Fruit fly (Drosophila melanogaster) whole organism, embryonic: Measurements from ENCODE around the gene CG34183.

Experiments used
- CG12391 ChIP-seq: fragments of 200-800 bp; sonication (Bioruptor generic); optimal IDR thresholded peaks from 3 replicates; lab custom pipeline; 2018; ENCODE audit warnings: missing biosample characterization, mild to moderate bottlenecking, missing genetic modification characterization, moderate library complexity
- CG13894 ChIP-seq: fragments of 200-800 bp; sonication (Bioruptor generic); optimal IDR thresholded peaks from 3 replicates; lab custom pipeline; 2018; ENCODE audit warnings: missing biosample characterization, mild to moderate bottlenecking, missing genetic modification characterization, moderate library complexity
- CG14710 ChIP-seq: fragments of 200-800 bp; sonication (Bioruptor generic); optimal IDR thresholded peaks from 3 replicates; lab custom pipeline; 2019; ENCODE audit warnings: missing biosample characterization, mild to moderate bottlenecking, missing genetic modification characterization, moderate library complexity
- CG15601 ChIP-seq: fragments of 200-800 bp; sonication (Bioruptor generic); optimal IDR thresholded peaks from 3 replicates; lab custom pipeline; 2019; ENCODE audit warnings: missing biosample characterization, mild to moderate bottlenecking, missing genetic modification characterization, moderate library complexity
- CG16813 ChIP-seq: fragments of 200-800 bp; sonication (Bioruptor generic); IDR thresholded peaks from 3 replicates; pipeline ENCODE4 v1.3.6; 2022; ENCODE audit warnings: missing biosample characterization, missing genetic modification characterization; ENCODE audit not compliant: partially characterized antibody
- CG17912 ChIP-seq: fragments of 200-800 bp; sonication (Bioruptor generic); optimal IDR thresholded peaks from 2 replicates; lab custom pipeline; 2018; ENCODE audit warnings: missing biosample characterization, mild to moderate bottlenecking, missing genetic modification characterization
- CG18476 ChIP-seq: fragments of 200-800 bp; sonication (Bioruptor generic); optimal IDR thresholded peaks from 2 replicates; lab custom pipeline; 2016; ENCODE audit warnings: missing biosample characterization, mild to moderate bottlenecking, missing genetic modification characterization
- CG18599 ChIP-seq: fragments of 200-800 bp; sonication (Bioruptor generic); optimal IDR thresholded peaks from 3 replicates; lab custom pipeline; 2017; ENCODE audit warnings: missing biosample characterization, missing genetic modification characterization, mild to moderate bottlenecking, moderate library complexity, missing genetic modification reagents
- CG2120 ChIP-seq: fragments of 200-800 bp; sonication (Bioruptor generic); optimal IDR thresholded peaks from 3 replicates; lab custom pipeline; 2016; ENCODE audit warnings: missing biosample characterization, missing genetic modification characterization
- CG2712 ChIP-seq: fragments of 200-800 bp; optimal IDR thresholded peaks from 3 replicates; lab custom pipeline; 2019; ENCODE audit warnings: missing biosample characterization, mild to moderate bottlenecking, missing genetic modification characterization, moderate library complexity
- CG34224 ChIP-seq: fragments of 200-800 bp; sonication (Bioruptor generic); IDR thresholded peaks from 3 replicates; pipeline ENCODE4 v1.3.6; 2022; ENCODE audit warnings: missing biosample characterization, missing genetic modification characterization; ENCODE audit not compliant: partially characterized antibody
- CG42726 ChIP-seq: fragments of 200-800 bp; sonication (Bioruptor generic); IDR thresholded peaks from 2 replicates; pipeline ENCODE4 v1.3.6; 2022; ENCODE audit warnings: missing biosample characterization, missing genetic modification characterization; ENCODE audit not compliant: partially characterized antibody
- CG4617 ChIP-seq: fragments of 200-800 bp; sonication (Bioruptor generic); optimal IDR thresholded peaks from 3 replicates; lab custom pipeline; 2016; ENCODE audit warnings: missing biosample characterization, missing genetic modification characterization, borderline replicate concordance
- CG7372 ChIP-seq: fragments of 200-800 bp; sonication (Bioruptor generic); IDR thresholded peaks from 2 replicates; pipeline ENCODE4 v1.3.6; 2022; ENCODE audit warnings: missing biosample characterization, missing genetic modification characterization
- CG7963 ChIP-seq: fragments of 200-800 bp; sonication (Bioruptor generic); IDR thresholded peaks from 3 replicates; pipeline ENCODE4 v1.3.6; 2022; ENCODE audit warnings: missing biosample characterization, missing genetic modification characterization; ENCODE audit not compliant: partially characterized antibody
- CrebB ChIP-seq: fragments of 200-800 bp; sonication (Bioruptor generic); optimal IDR thresholded peaks from 3 replicates; lab custom pipeline; 2018; ENCODE audit warnings: missing biosample characterization, mild to moderate bottlenecking, missing genetic modification characterization
- Dll ChIP-seq: fragments of 200-800 bp; sonication (Bioruptor generic); IDR thresholded peaks from 4 replicates; pipeline ENCODE4 v1.3.6; 2022; ENCODE audit warnings: missing biosample characterization, missing genetic modification characterization; ENCODE audit not compliant: partially characterized antibody
- Ets97D ChIP-seq: fragments of 200-800 bp; sonication (Bioruptor generic); optimal IDR thresholded peaks from 3 replicates; lab custom pipeline; 2016; ENCODE audit warnings: missing biosample characterization, missing genetic modification characterization
- HLH4C ChIP-seq: fragments of 200-800 bp; sonication (Bioruptor generic); IDR thresholded peaks from 3 replicates; pipeline ENCODE4 v1.3.6; 2022; ENCODE audit warnings: missing biosample characterization, missing genetic modification characterization; ENCODE audit not compliant: partially characterized antibody
- HmgZ ChIP-seq: fragments of 200-800 bp; sonication (Bioruptor generic); optimal IDR thresholded peaks from 2 replicates; lab custom pipeline; 2018; ENCODE audit warnings: missing biosample characterization, mild to moderate bottlenecking, missing genetic modification characterization
- MESR4 ChIP-seq: fragments of 200-800 bp; sonication (Bioruptor generic); optimal IDR thresholded peaks from 2 replicates; lab custom pipeline; 2018; ENCODE audit warnings: missing biosample characterization, mild to moderate bottlenecking, missing genetic modification characterization, moderate library complexity
- Med ChIP-seq: fragments of 200-800 bp; sonication (Bioruptor generic); peaks from one replicate; lab custom pipeline; 2016; ENCODE audit warnings: missing biosample characterization, missing genetic modification characterization, mild to moderate bottlenecking, inconsistent platforms, moderate library complexity
- Mes4 ChIP-seq: fragments of 200-800 bp; sonication (Bioruptor generic); optimal IDR thresholded peaks from 2 replicates; lab custom pipeline; 2016; ENCODE audit warnings: missing biosample characterization, missing genetic modification characterization
- Myb ChIP-seq: fragments of 200-800 bp; sonication (Bioruptor generic); optimal IDR thresholded peaks from 2 replicates; lab custom pipeline; 2016; ENCODE audit warnings: missing biosample characterization, missing genetic modification characterization
- Poxn ChIP-seq: fragments of 200-800 bp; sonication (Bioruptor generic); IDR thresholded peaks from 2 replicates; pipeline ENCODE4 v1.3.6; 2022; ENCODE audit warnings: missing biosample characterization, missing genetic modification characterization
- Rfx ChIP-seq: fragments of 200-800 bp; sonication (Bioruptor generic); IDR thresholded peaks from 2 replicates; pipeline ENCODE4 v1.3.6; 2022; ENCODE audit warnings: missing biosample characterization, missing genetic modification characterization
- Scr ChIP-seq: fragments of 200-800 bp; sonication (Bioruptor generic); IDR thresholded peaks from 2 replicates; pipeline ENCODE4 v1.3.6; 2022; ENCODE audit warnings: missing biosample characterization, missing genetic modification characterization; ENCODE audit not compliant: partially characterized antibody
- Sin3A ChIP-seq: fragments of >200 bp; optimal IDR thresholded peaks from 2 replicates; lab custom pipeline; 2018
- ato ChIP-seq: fragments of 200-800 bp; sonication (Bioruptor generic); IDR thresholded peaks from 2 replicates; pipeline ENCODE4 v1.3.6; 2022; ENCODE audit warnings: missing biosample characterization, missing genetic modification characterization; ENCODE audit not compliant: partially characterized antibody
- cg ChIP-seq: fragments of 200-800 bp; sonication (Bioruptor generic); optimal IDR thresholded peaks from 3 replicates; lab custom pipeline; 2019; ENCODE audit warnings: missing biosample characterization, mild to moderate bottlenecking, missing genetic modification characterization, moderate library complexity
- chinmo ChIP-seq: fragments of 200-800 bp; sonication (Bioruptor generic); IDR thresholded peaks from 4 replicates; pipeline ENCODE4 v1.3.6; 2022; ENCODE audit warnings: missing biosample characterization, missing genetic modification characterization; ENCODE audit not compliant: partially characterized antibody
- eyg ChIP-seq: fragments of 200-800 bp; sonication (Bioruptor generic); optimal IDR thresholded peaks from 3 replicates; lab custom pipeline; 2016; ENCODE audit warnings: missing biosample characterization, missing genetic modification characterization
- gfzf ChIP-seq: fragments of 200-800 bp; sonication (Bioruptor generic); optimal IDR thresholded peaks from 2 replicates; lab custom pipeline; 2016; ENCODE audit warnings: missing biosample characterization, mild to moderate bottlenecking, missing genetic modification characterization, moderate library complexity
- gro ChIP-seq: fragments of 200-800 bp; sonication (Bioruptor generic); optimal IDR thresholded peaks from 2 replicates; lab custom pipeline; 2016; ENCODE audit warnings: missing biosample characterization, missing genetic modification characterization
- hb ChIP-seq: fragments of 200-800 bp; sonication (Bioruptor generic); IDR thresholded peaks from 3 replicates; pipeline ENCODE4 v1.3.6; 2022; ENCODE audit warnings: missing biosample characterization, missing genetic modification characterization; ENCODE audit not compliant: partially characterized antibody
- her ChIP-seq: fragments of 200-800 bp; sonication (Bioruptor generic); optimal IDR thresholded peaks from 2 replicates; lab custom pipeline; 2016; ENCODE audit warnings: missing biosample characterization, missing genetic modification characterization
- insv ChIP-seq, 2 experiments: fragments of 200-800 bp; sonication (Bioruptor generic); optimal IDR thresholded peaks; 3 replicates each; lab custom pipeline; 2016 to 2018; ENCODE audit warnings: missing biosample characterization in 2 of 2, missing genetic modification characterization in 2 of 2
- lilli ChIP-seq: fragments of 200-800 bp; sonication (Bioruptor generic); optimal IDR thresholded peaks from 3 replicates; lab custom pipeline; 2016; ENCODE audit warnings: missing biosample characterization, missing genetic modification characterization
- nerfin-2 ChIP-seq: fragments of 200-800 bp; sonication (Bioruptor generic); IDR thresholded peaks from 2 replicates; pipeline ENCODE4 v1.3.6; 2022; ENCODE audit warnings: missing biosample characterization, missing genetic modification characterization; ENCODE audit not compliant: partially characterized antibody
- pzg ChIP-seq: fragments of 200-800 bp; sonication (Bioruptor generic); optimal IDR thresholded peaks from 3 replicates; lab custom pipeline; 2018; ENCODE audit warnings: missing biosample characterization, mild to moderate bottlenecking, missing genetic modification characterization, moderate library complexity
- rib ChIP-seq: fragments of 200-800 bp; sonication (Bioruptor generic); IDR thresholded peaks from 2 replicates; pipeline ENCODE4 v1.3.6; 2022; ENCODE audit warnings: missing biosample characterization, missing genetic modification characterization
- schlank ChIP-seq: fragments of 200-800 bp; sonication (Bioruptor generic); optimal IDR thresholded peaks from 2 replicates; lab custom pipeline; 2018; ENCODE audit warnings: missing biosample characterization, mild to moderate bottlenecking, missing genetic modification characterization
- slbo ChIP-seq: fragments of 200-800 bp; sonication (Bioruptor generic); IDR thresholded peaks from 2 replicates; pipeline ENCODE4 v1.3.6; 2022; ENCODE audit warnings: missing biosample characterization, missing genetic modification characterization
- stwl ChIP-seq: fragments of 200-800 bp; sonication (Bioruptor generic); optimal IDR thresholded peaks from 3 replicates; lab custom pipeline; 2018; ENCODE audit warnings: missing biosample characterization, mild to moderate bottlenecking, missing genetic modification characterization, moderate library complexity
- tna ChIP-seq: fragments of 200-800 bp; sonication (Bioruptor generic); IDR thresholded peaks from 2 replicates; pipeline ENCODE4 v1.3.6; 2022; ENCODE audit warnings: missing biosample characterization, missing genetic modification characterization; ENCODE audit not compliant: partially characterized antibody
- zfh1 ChIP-seq: fragments of 200-800 bp; sonication (Bioruptor generic); IDR thresholded peaks from 3 replicates; pipeline ENCODE4 v1.3.6; 2022; ENCODE audit warnings: missing biosample characterization, missing genetic modification characterization

Gene CG34183

DNA sequence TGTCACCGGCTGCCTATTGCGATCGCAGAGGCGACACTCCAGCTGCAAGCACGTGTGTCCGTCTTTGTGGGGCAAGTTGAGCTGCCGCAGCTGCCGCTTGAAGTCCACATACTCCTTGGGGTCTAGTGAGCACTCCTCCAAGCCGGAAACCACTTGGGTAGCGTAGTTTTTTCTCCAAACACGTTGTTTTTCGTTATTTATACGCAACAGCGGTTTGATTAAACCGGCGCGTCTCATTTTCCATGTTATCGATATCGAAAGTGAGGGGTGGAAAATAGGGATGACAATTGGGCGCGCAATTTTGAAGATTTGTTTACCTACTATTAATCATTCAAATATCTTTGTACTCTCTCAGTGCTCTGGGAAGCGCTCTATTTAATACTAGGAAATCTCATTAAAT is 2.6 kb upstream of the CG34183 start, which contains the start of gene mtDNA-helicase (continued):
- TF ChIP-seq CG18599 (GFP tag; lab: Kevin White, UChicago) (no peak), CG2120 (GFP tag; lab: Kevin White, UChicago) (peak; percentile 0), CG18476 (no peak), cg (GFP tag; lab: Kevin White, UChicago) (no peak), Sin3A (peak; percentile 12), Dll (GFP tag; lab: Robert Waterston, UW) (peak; percentile 72; the same call in 3 of the 4 replicates), lilli (GFP tag; lab: Kevin White, UChicago) (no peak)

DNA sequence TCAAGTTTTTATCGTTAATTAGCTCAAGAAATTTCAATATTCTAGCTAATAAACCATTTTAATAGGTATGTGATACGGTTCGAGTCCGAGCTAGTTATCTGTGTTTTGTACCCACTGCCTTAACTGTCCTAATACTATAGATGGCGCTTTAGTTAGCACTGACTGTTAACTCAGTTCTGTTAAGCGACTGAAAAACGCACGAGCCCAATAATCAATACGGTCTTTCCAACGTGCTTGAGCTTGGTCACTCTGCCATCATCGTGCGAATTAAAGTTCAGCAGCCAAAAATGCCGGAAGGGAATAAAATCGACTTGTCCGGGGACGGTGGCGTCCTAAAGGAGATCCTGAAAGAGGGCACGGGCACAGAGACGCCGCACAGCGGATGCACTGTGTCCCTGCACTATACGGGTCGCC is 2.7 kb downstream of the CG34183 start, which contains the start of gene Fkbp59:
Gene Fkbp59 (plus strand): TSS at position 150 of the 414 bp plus-strand sequence.
- TF ChIP-seq CG15601 (peak; percentile 14), Dll (GFP tag; lab: Robert Waterston, UW) (peak; percentile 62; the same call in 3 of the 4 replicates), CG14710 (tag; lab: Kevin White, UChicago) (peak; percentile 27), Ets97D (GFP tag; lab: Kevin White, UChicago) (peak; percentile 23), zfh1 (GFP tag; lab: Robert Waterston, UW) (peak; percentile 14; the same call in 1 of the 3 replicates), CG13894 (peak; percentile 25), slbo (peak; percentile 31; the same call in 1 of the 2 replicates), CG7963 (GFP tag; lab: Robert Waterston, UW) (peak; percentile 90), stwl (tag; lab: Kevin White, UChicago) (peak; percentile 73), Rfx (GFP tag; lab: Robert Waterston, UW) (peak; percentile 59), CG12391 (tag; lab: Kevin White, UChicago) (peak; percentile 22), CG17912 (no peak), MESR4 (GFP tag; lab: Kevin White, UChicago) (peak; percentile 66), CG4617 (peak; percentile 22), pzg (GFP tag; lab: Kevin White, UChicago) (peak; percentile 78), CG34224 (GFP tag; lab: Robert Waterston, UW) (peak; percentile 21; the same call in 1 of the 3 replicates), gfzf (GFP tag; lab: Kevin White, UChicago) (peak; percentile 85), insv (GFP tag; optimal IDR thresholded peaks at IDR 0.05; lab: Kevin White, UChicago) (peak in 1 of 2 experiments; percentile 43), CG7372 (GFP tag; lab: Robert Waterston, UW) (0 out of 2 replicates have a peak, but pooled peaks have one; percentile 10), Scr (GFP tag; lab: Robert Waterston, UW) (peak; percentile 76), CG2712 (peak; percentile 51), ato (GFP tag; lab: Robert Waterston, UW) (peak; percentile 92), Med (peak; percentile 64), eyg (GFP tag; lab: Kevin White, UChicago) (no peak), schlank (tag; lab: Kevin White, UChicago) (no peak), CrebB (tag; lab: Kevin White, UChicago) (peak; percentile 20), Mes4 (GFP tag; lab: Kevin White, UChicago) (no peak), hb (GFP tag; lab: Robert Waterston, UW) (peak; percentile 94), HmgZ (tag; lab: Kevin White, UChicago) (peak; percentile 60), HLH4C (peak; percentile 99), Poxn (no peak), Myb (GFP tag; lab: Kevin White, UChicago) (peak; percentile 39), chinmo (GFP tag; lab: Robert Waterston, UW) (0 out of 4 replicates have a peak, but pooled peaks have one; percentile 46), gro (GFP tag; lab: Kevin White, UChicago) (peak; percentile 21), rib (GFP tag; lab: Robert Waterston, UW) (0 out of 2 replicates have a peak, but pooled peaks have one; percentile 47), CG42726 (GFP tag; lab: Robert Waterston, UW) (peak; percentile 40; the same call in 1 of the 2 replicates), her (GFP tag; lab: Kevin White, UChicago) (peak; percentile 69), nerfin-2 (peak; percentile 96), tna (GFP tag; lab: Robert Waterston, UW) (peak; percentile 99), CG16813 (GFP tag; lab: Robert Waterston, UW) (peak; percentile 55)
